Worm (Caenorhabditis elegans): Measurements from ENCODE around the gene F54H5.2.

DNA sequence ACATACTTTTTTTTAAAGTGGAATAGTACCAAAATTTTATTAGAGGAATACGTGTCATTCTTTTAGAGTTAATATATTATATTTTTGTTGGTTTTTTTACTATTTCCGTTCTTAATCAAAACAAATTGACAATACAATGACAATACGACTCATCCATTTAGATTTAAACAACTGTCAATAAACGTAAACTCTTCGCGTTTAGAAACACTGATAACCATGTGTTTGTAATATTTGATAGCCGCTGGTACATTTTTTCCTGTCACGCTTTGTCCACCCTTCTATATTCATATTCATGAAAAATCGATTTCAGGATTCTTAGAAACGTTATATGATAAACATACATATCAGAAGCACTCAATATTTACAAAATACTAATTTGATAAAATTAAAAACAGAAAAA, 36.5 kb downstream of the F54H5.2 start:
- TF ChIP-seq ceh-13 (GFP tag; optimal IDR thresholded peaks at IDR 0.05) (no peak), ama-1 (optimal IDR thresholded peaks at IDR 0.05) (no peak), flt-1 (GFP tag; IDR thresholded peaks at IDR 0.05) (no peak), pes-1 (GFP tag; IDR thresholded peaks at IDR 0.05) (no peak), F13C5.2 (tag; optimal IDR thresholded peaks at IDR 0.05) (no peak), ceh-36 (tag; optimal IDR thresholded peaks at IDR 0.05) (no peak), tbx-11 (GFP tag; IDR thresholded peaks at IDR 0.05) (no peak), hnd-1 (tag; optimal IDR thresholded peaks at IDR 0.05) (no peak), tbx-37 (GFP tag; conservative IDR thresholded peaks at IDR 0.05) (no peak)

Data from whole organism, early embryonic.